Worm (Caenorhabditis elegans) whole organism, L1 larva: ENCODE data around the gene H04J21.4.

ENCODE experiments used
- C16A3.4 ChIP-seq: fragments of 150-350 bp; optimal IDR thresholded peaks from 2 replicates; lab custom pipeline; 2014; ENCODE audit warnings: missing biosample characterization, missing genetic modification characterization
- blmp-1 ChIP-seq: fragments of 150-350 bp; optimal IDR thresholded peaks from 2 replicates; lab custom pipeline; 2014; ENCODE audit warnings: missing biosample characterization, missing genetic modification characterization
- dsc-1 ChIP-seq: sonication (generic microtip); optimal IDR thresholded peaks from 2 replicates; lab custom pipeline; 2016; ENCODE audit warnings: mild to moderate bottlenecking, missing genetic modification characterization, missing compliant biosample characterization
- egl-13 ChIP-seq: sonication (generic microtip); optimal IDR thresholded peaks from 2 replicates; lab custom pipeline; 2016; ENCODE audit warnings: missing genotype, missing genetic modification reagents, missing genetic modification characterization, missing compliant biosample characterization
- elt-3 ChIP-seq, 6 experiments: fragments of 150-350 bp in 1 of 6; sonication (generic microtip); optimal IDR thresholded peaks; 2 replicates each; lab custom pipeline; 2017 to 2018; ENCODE audit warnings: missing biosample characterization in 6 of 6, missing genetic modification characterization in 6 of 6, inconsistent platforms in 1 of 6
- ets-5 ChIP-seq: fragments of 200-800 bp; sonication (Bioruptor generic); IDR thresholded peaks from 2 replicates; pipeline ENCODE4 v1.3.6; 2022; ENCODE audit warnings: missing genetic modification characterization, missing compliant biosample characterization
- fkh-4 ChIP-seq: sonication (generic microtip); optimal IDR thresholded peaks from 2 replicates; lab custom pipeline; 2016; ENCODE audit warnings: missing compliant biosample characterization, missing genetic modification characterization, borderline replicate concordance
- hpl-2 ChIP-seq: fragments of 150-350 bp; optimal IDR thresholded peaks from 2 replicates; lab custom pipeline; 2014; ENCODE audit warnings: missing biosample characterization, missing genetic modification reagents, missing genetic modification characterization
- mef-2 ChIP-seq: fragments of 150-350 bp; optimal IDR thresholded peaks from 2 replicates; lab custom pipeline; 2014; ENCODE audit warnings: missing biosample characterization, missing genetic modification characterization
- nhr-237 ChIP-seq: fragments of 150-350 bp; optimal IDR thresholded peaks from 2 replicates; lab custom pipeline; 2014; ENCODE audit warnings: missing biosample characterization, missing genetic modification characterization
- nhr-90 ChIP-seq: sonication (generic microtip); optimal IDR thresholded peaks from 2 replicates; lab custom pipeline; 2016; ENCODE audit warnings: mild to moderate bottlenecking, missing genetic modification characterization, missing compliant biosample characterization; ENCODE audit not compliant: poor library complexity
- snu-23 ChIP-seq: sonication (generic microtip); optimal IDR thresholded peaks from 2 replicates; lab custom pipeline; 2016; ENCODE audit warnings: missing genetic modification characterization, missing compliant biosample characterization
- tlp-1 ChIP-seq: fragments of 150-350 bp; optimal IDR thresholded peaks from 2 replicates; lab custom pipeline; 2014; ENCODE audit warnings: missing biosample characterization, missing genetic modification characterization
- unc-130 ChIP-seq: fragments of 150-350 bp; optimal IDR thresholded peaks from 2 replicates; lab custom pipeline; 2017; ENCODE audit warnings: missing biosample characterization, missing genetic modification characterization, inconsistent platforms
- unc-86 ChIP-seq: sonication (generic microtip); optimal IDR thresholded peaks from 2 replicates; lab custom pipeline; 2016; ENCODE audit warnings: missing genetic modification characterization, missing compliant biosample characterization
- zag-1 ChIP-seq: fragments of 150-350 bp; optimal IDR thresholded peaks from 2 replicates; lab custom pipeline; 2014; ENCODE audit warnings: missing biosample characterization, missing genetic modification characterization
- zip-4 ChIP-seq: fragments of 200-800 bp; sonication (Bioruptor generic); optimal IDR thresholded peaks from 2 replicates; lab custom pipeline; 2018; ENCODE audit warnings: mild to moderate bottlenecking, missing genetic modification characterization, moderate library complexity, missing compliant biosample characterization
- ztf-11 ChIP-seq, 2 experiments: sonication (generic microtip); optimal IDR thresholded peaks; 2 replicates each; lab custom pipeline; 2016 to 2017; ENCODE audit warnings: missing genetic modification characterization in 2 of 2, missing biosample characterization in 1 of 2, missing compliant biosample characterization in 1 of 2

Gene H04J21.4

DNA sequence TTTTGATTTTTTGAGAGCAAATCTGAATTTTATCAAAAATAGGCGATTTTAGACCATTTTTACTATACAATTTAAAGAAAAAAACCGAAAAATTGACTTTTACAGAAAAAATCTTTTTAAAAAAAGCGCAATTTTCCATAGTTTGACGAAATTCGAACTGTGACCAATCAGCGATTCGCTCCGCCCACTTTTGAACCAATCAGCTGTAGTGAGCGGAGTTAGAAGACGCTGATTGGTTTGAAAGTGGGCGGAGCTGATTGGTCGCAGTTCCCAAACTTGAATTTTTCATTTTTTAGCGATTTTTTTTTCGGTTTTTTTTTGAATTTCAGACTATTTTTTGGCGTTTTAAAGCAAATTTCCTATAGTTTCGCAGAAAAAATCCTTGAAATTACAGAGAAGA, 43.6 kb downstream of the H04J21.4 start:
- no peak for TF ChIP-seq tlp-1 (tag; lab: Kevin White, UChicago)
- no peak for TF ChIP-seq fkh-4 (tag; lab: Kevin White, UChicago)
- no peak for TF ChIP-seq ztf-11 (tag; optimal IDR thresholded peaks at IDR 0.05; lab: Kevin White, UChicago)
- TF ChIP-seq unc-86 (tag; lab: Kevin White, UChicago), result no peak
- TF ChIP-seq nhr-237 (tag; lab: Kevin White, UChicago), result no peak
- TF ChIP-seq zag-1, result no peak
- no peak for TF ChIP-seq unc-130 (tag; lab: Kevin White, UChicago)
- TF ChIP-seq mef-2, result no peak
- no peak for TF ChIP-seq snu-23
- TF ChIP-seq elt-3 (tag; optimal IDR thresholded peaks at IDR 0.05; lab: Kevin White, UChicago), result no peak
- no peak for TF ChIP-seq nhr-90 (tag; lab: Kevin White, UChicago)
- no peak for TF ChIP-seq blmp-1 (tag; lab: Kevin White, UChicago)
- no peak for TF ChIP-seq egl-13 (tag; lab: Kevin White, UChicago)
- no peak for TF ChIP-seq C16A3.4
- no peak for TF ChIP-seq dsc-1 (tag; lab: Kevin White, UChicago)
- no peak for TF ChIP-seq ets-5 (GFP tag; lab: Robert Waterston, UW)
- no peak for TF ChIP-seq hpl-2 (GFP tag; lab: Kevin White, UChicago)
- TF ChIP-seq zip-4 (GFP tag; lab: Kevin White, UChicago), result no peak
